Worm (Caenorhabditis elegans): ENCODE data around the gene exc-13.
"Not testable (repeated sequence)": the region's sequence is repeated elsewhere in the genome, so short reads cannot be mapped to it uniquely, and the experiment has no call there.

exc-13 gene

DNA sequence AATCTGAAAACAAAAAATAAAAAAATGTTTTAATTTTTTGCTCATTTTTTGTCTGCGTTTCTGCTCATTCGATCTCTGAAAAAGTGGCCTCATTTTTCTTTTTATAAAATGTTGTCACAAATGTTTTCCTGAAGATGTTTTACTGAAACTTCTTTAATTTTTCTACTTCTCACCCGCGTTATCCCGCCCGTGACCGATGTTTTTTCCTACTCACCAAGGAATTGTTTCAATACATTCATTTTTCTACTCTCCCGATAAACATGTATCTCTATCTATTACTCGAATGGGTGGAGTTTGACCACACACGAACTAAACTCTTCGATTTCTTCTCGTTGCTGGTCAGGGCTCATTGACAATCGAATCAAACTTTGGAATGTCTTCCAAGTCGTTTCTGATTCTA lies 34.2 kb upstream of the exc-13 start, which contains the start of gene F10G2.2:
TSS of gene F10G2.2 (plus strand) at position 301 of the 400 bp plus-strand sequence.
- no peak for TF ChIP-seq F13H6.1 (tag; optimal IDR thresholded peaks at IDR 0.05)
- no peak for TF ChIP-seq eyg-1 (tag; optimal IDR thresholded peaks at IDR 0.05)
- no peak for TF ChIP-seq ceh-22 (tag; optimal IDR thresholded peaks at IDR 0.05)
- TF ChIP-seq nhr-11 (tag; optimal IDR thresholded peaks at IDR 0.05), result no peak
- no peak for TF ChIP-seq ceh-31 (tag; optimal IDR thresholded peaks at IDR 0.05)

DNA sequence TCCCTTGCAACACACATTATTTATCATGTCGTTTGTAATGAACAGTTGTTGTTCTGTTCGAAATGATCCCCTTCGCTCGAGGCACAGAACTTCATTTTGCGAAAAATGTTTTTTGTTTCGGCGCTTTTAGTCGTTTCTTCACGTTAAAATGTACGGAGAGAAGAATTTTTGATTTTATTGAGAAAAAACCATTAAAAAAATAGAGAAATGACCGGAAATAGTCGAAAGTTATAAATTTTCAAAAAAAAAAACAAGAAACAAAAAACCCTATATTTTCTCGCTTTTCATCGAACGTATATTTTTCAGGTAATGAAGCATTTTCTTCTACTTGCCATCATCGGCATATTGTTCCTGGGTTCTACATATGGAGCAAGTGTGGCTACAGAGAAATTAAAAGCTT lies 32.8 kb upstream of the exc-13 start, which contains the start of gene F10G2.1:
TSS of gene F10G2.1 (plus strand) at position 301 of the 400 bp plus-strand sequence.
- TF ChIP-seq hlh-30 (tag; optimal IDR thresholded peaks at IDR 0.05; ENCODE audit: insufficient read depth) (no peak), madf-2 (tag; optimal IDR thresholded peaks at IDR 0.05) (no peak), ttx-3 (tag; optimal IDR thresholded peaks at IDR 0.05) (no peak), ceh-24 (tag; optimal IDR thresholded peaks at IDR 0.05) (no peak), pat-9 (tag; optimal IDR thresholded peaks at IDR 0.05) (no peak), T23F11.4 (GFP tag; optimal IDR thresholded peaks at IDR 0.05) (no peak), nhr-11 (tag; optimal IDR thresholded peaks at IDR 0.05) (no peak), hlh-6 (tag; optimal IDR thresholded peaks at IDR 0.05) (no peak)

DNA sequence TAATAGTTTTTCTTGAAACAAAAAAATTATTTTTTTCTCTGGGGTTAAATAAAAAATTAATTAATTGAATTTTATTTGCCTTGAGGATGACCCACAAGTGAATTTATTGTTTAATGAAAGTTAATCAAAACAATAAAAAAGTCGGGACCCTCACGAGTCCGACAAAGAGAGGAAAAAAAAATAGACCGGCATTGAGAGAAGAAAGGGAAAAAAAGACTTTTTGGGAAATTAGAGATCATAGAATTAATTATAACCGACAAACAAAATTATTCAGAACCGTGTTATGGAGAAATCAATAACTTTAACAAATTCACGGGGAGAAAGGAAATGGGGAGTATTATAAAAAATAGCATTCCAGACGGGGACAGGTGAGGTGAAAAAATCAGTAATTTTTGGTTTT lies 27.8 kb upstream of the exc-13 start, which contains the start of gene F10G2.7:
TSS of gene F10G2.7 (minus strand) at position 101 of the 400 bp plus-strand sequence.
- not testable (repeated sequence) for TF ChIP-seq K09A11.1 (tag; optimal IDR thresholded peaks at IDR 0.05; ENCODE audit: insufficient read depth); elt-4 (tag; optimal IDR thresholded peaks at IDR 0.05); fkh-10 (GFP tag; optimal IDR thresholded peaks at IDR 0.05)

DNA sequence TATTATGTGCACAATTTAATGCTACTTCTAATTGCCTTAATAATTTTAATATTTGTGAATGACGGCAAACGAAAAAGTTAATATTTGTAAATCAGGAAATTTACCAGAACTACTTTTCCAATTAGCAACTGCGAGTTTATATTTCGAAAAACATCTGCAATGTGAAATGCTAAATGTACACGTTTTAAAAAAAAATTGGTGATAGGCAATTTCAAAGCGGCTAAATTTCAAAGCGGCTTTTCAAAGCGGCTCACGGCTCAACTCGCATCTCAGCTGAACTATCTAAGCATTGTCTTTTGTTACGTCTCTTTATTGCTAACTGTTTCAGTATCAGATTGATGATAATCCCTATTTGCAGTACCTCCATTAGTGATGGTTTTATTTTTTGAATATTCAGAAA lies 25.2 kb upstream of the exc-13 start, which contains the start of gene srh-187:
TSS of gene srh-187 (minus strand) at position 101 of the 400 bp plus-strand sequence.
- TF ChIP-seq lin-11 (tag; optimal IDR thresholded peaks at IDR 0.05), result no peak
- TF ChIP-seq ets-4 (tag; optimal IDR thresholded peaks at IDR 0.05), result no peak
- no peak for TF ChIP-seq eyg-1 (tag; optimal IDR thresholded peaks at IDR 0.05)
- no peak for TF ChIP-seq C08G9.2 (tag; optimal IDR thresholded peaks at IDR 0.05)
- no peak for TF ChIP-seq dve-1 (tag; optimal IDR thresholded peaks at IDR 0.05)
- TF ChIP-seq npax-4 (tag; optimal IDR thresholded peaks at IDR 0.05), result no peak
- no peak for TF ChIP-seq ceh-19 (GFP tag; optimal IDR thresholded peaks at IDR 0.05)
- no peak for TF ChIP-seq ztf-16 (tag; optimal IDR thresholded peaks at IDR 0.05)
- no peak for TF ChIP-seq pros-1 (tag; optimal IDR thresholded peaks at IDR 0.05)
- no peak for TF ChIP-seq syd-9 (tag; optimal IDR thresholded peaks at IDR 0.05)

DNA sequence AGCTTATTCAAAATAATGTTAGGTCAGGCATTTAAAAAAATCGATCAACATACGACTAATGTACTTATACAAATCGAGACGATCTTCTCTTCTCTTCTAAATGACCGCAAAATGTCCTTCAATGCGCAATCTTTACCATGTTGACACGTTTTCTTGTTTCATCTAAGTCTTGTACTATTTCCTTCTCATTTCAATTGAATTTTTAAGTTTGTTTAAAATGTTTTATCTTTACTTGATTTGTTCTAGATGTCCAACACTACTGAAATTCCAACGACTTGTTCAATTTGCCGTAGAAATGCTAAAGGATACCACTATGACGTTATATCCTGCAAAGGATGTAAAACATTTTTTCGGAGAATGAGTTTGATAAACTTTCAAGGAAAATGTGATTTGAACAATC lies 23.1 kb upstream of the exc-13 start, which contains the start of the genes nhr-263 and nhr-148:
TSS of gene nhr-263 (minus strand) at position 101 of the 400 bp plus-strand sequence.
TSS of gene nhr-148 (plus strand) at position 215 of the 400 bp plus-strand sequence.
- no peak for TF ChIP-seq ztf-16 (tag; optimal IDR thresholded peaks at IDR 0.05)
- TF ChIP-seq ttx-3 (tag; optimal IDR thresholded peaks at IDR 0.05), result no peak
- no peak for TF ChIP-seq Y22D7AL.16 (tag; optimal IDR thresholded peaks at IDR 0.05)
- TF ChIP-seq K02D7.2 (tag; optimal IDR thresholded peaks at IDR 0.05), result no peak
- TF ChIP-seq ref-2 (tag; optimal IDR thresholded peaks at IDR 0.05), result no peak
- no peak for TF ChIP-seq dve-1 (tag; optimal IDR thresholded peaks at IDR 0.05)
- no peak for TF ChIP-seq rnt-1 (tag; optimal IDR thresholded peaks at IDR 0.05)
- TF ChIP-seq unc-86 (tag; optimal IDR thresholded peaks at IDR 0.05), result no peak
- no peak for TF ChIP-seq odd-2 (tag; optimal IDR thresholded peaks at IDR 0.05)
- no peak for TF ChIP-seq ceh-2 (tag; optimal IDR thresholded peaks at IDR 0.05)
- no peak for TF ChIP-seq che-1 (tag; optimal IDR thresholded peaks at IDR 0.05)
- no peak for TF ChIP-seq eyg-1 (tag; optimal IDR thresholded peaks at IDR 0.05)
- no peak for TF ChIP-seq ceh-18 (tag; optimal IDR thresholded peaks at IDR 0.05)
- TF ChIP-seq sox-4 (tag; optimal IDR thresholded peaks at IDR 0.05), result no peak
- TF ChIP-seq F13H6.1 (tag; optimal IDR thresholded peaks at IDR 0.05), result no peak
